Fruit fly (Drosophila melanogaster) whole organism, prepupa: ENCODE measurements around the gene sv.

Source experiments
- Blimp-1 ChIP-seq: fragments of 200-800 bp; sonication (Bioruptor generic); optimal IDR thresholded peaks from 3 replicates; lab custom pipeline; 2017; ENCODE audit warnings: missing biosample characterization, missing genetic modification characterization, mild to moderate bottlenecking, moderate library complexity, missing genetic modification reagents
- CG10631 ChIP-seq: fragments of 200-800 bp; sonication (Bioruptor generic); optimal IDR thresholded peaks from 2 replicates; lab custom pipeline; 2016; ENCODE audit warnings: missing biosample characterization, missing genetic modification characterization
- CG11294 ChIP-seq: fragments of 200-800 bp; sonication (Bioruptor generic); IDR thresholded peaks from 2 replicates; pipeline ENCODE4 v1.3.6; 2022; ENCODE audit warnings: missing biosample characterization, missing genetic modification characterization
- CG11902 ChIP-seq: fragments of 200-800 bp; sonication (Bioruptor generic); optimal IDR thresholded peaks from 3 replicates; lab custom pipeline; 2016; ENCODE audit warnings: missing biosample characterization, missing genetic modification characterization
- CG15336 ChIP-seq: fragments of 200-800 bp; sonication (Bioruptor generic); IDR thresholded peaks from 2 replicates; pipeline ENCODE4 v1.3.6; 2022; ENCODE audit warnings: missing biosample characterization, missing genetic modification characterization
- CG1621 ChIP-seq: fragments of 200-800 bp; sonication (Bioruptor generic); optimal IDR thresholded peaks from 3 replicates; lab custom pipeline; 2018; ENCODE audit warnings: missing biosample characterization, mild to moderate bottlenecking, missing genetic modification characterization
- CG16779 ChIP-seq: fragments of 200-800 bp; sonication (Bioruptor generic); optimal IDR thresholded peaks from 3 replicates; lab custom pipeline; 2017; ENCODE audit warnings: missing biosample characterization, mild to moderate bottlenecking, missing genetic modification characterization
- CG3032 ChIP-seq: fragments of 200-800 bp; optimal IDR thresholded peaks from 2 replicates; lab custom pipeline; 2019; ENCODE audit warnings: missing biosample characterization, mild to moderate bottlenecking, missing genetic modification characterization, moderate library complexity
- CG31627 ChIP-seq: fragments of 200-800 bp; sonication (Bioruptor generic); optimal IDR thresholded peaks from 3 replicates; lab custom pipeline; 2016; ENCODE audit warnings: missing biosample characterization, missing genetic modification characterization
- CG34406 ChIP-seq: fragments of 200-800 bp; sonication (Bioruptor generic); optimal IDR thresholded peaks from 3 replicates; lab custom pipeline; 2016; ENCODE audit warnings: missing biosample characterization, missing genetic modification characterization
- CG3919 ChIP-seq: fragments of 200-800 bp; sonication (Bioruptor generic); optimal IDR thresholded peaks from 3 replicates; lab custom pipeline; 2016; ENCODE audit warnings: missing biosample characterization, missing genetic modification characterization
- CG4318 ChIP-seq: fragments of 200-800 bp; sonication (Bioruptor generic); optimal IDR thresholded peaks from 3 replicates; lab custom pipeline; 2017; ENCODE audit warnings: missing biosample characterization, mild to moderate bottlenecking, missing genetic modification characterization
- CG6163 ChIP-seq: fragments of 200-800 bp; sonication (Bioruptor generic); IDR thresholded peaks from 3 replicates; pipeline ENCODE4 v1.3.6; 2022; ENCODE audit warnings: missing biosample characterization, missing genetic modification characterization
- CG6276 ChIP-seq: fragments of 200-800 bp; sonication (Bioruptor generic); optimal IDR thresholded peaks from 2 replicates; lab custom pipeline; 2017; ENCODE audit warnings: missing biosample characterization, mild to moderate bottlenecking, missing genetic modification characterization
- CG6854 ChIP-seq: fragments of 200-800 bp; sonication (Bioruptor generic); optimal IDR thresholded peaks from 2 replicates; lab custom pipeline; 2017; ENCODE audit warnings: missing biosample characterization, mild to moderate bottlenecking, missing genetic modification characterization
- CG8119 ChIP-seq: fragments of 200-800 bp; sonication (Bioruptor generic); IDR thresholded peaks from 3 replicates; pipeline ENCODE4 v1.3.6; 2022; ENCODE audit warnings: missing biosample characterization, missing genetic modification characterization
- CG8319 ChIP-seq: fragments of 200-800 bp; sonication (Bioruptor generic); optimal IDR thresholded peaks from 3 replicates; lab custom pipeline; 2016; ENCODE audit warnings: missing biosample characterization, missing genetic modification characterization
- Eip78C ChIP-seq: fragments of 200-800 bp; sonication (Bioruptor generic); peaks from one replicate; lab custom pipeline; 2016; ENCODE audit warnings: missing biosample characterization, missing genetic modification characterization
- Eip93F ChIP-seq: fragments of 200-800 bp; sonication (Bioruptor generic); optimal IDR thresholded peaks from 2 replicates; lab custom pipeline; 2016; ENCODE audit warnings: missing biosample characterization, mild to moderate bottlenecking, missing genetic modification characterization
- Ets21C ChIP-seq: fragments of 200-800 bp; sonication (Bioruptor generic); optimal IDR thresholded peaks from 3 replicates; lab custom pipeline; 2016; ENCODE audit warnings: missing biosample characterization, missing genetic modification characterization
- Gug ChIP-seq: fragments of 200-800 bp; sonication (Bioruptor generic); IDR thresholded peaks from 2 replicates; pipeline ENCODE4 v1.3.6; 2022; ENCODE audit warnings: missing biosample characterization, missing genetic modification characterization
- Hr38 ChIP-seq: sonication (Bioruptor generic); optimal IDR thresholded peaks from 2 replicates; lab custom pipeline; 2016; ENCODE audit warnings: missing biosample characterization, missing genetic modification characterization
- Hr39 ChIP-seq: fragments of 200-800 bp; sonication (Bioruptor generic); optimal IDR thresholded peaks from 2 replicates; lab custom pipeline; 2016; ENCODE audit warnings: missing biosample characterization, missing genetic modification characterization
- Hr4 ChIP-seq: fragments of 200-800 bp; sonication (Bioruptor generic); optimal IDR thresholded peaks from 3 replicates; lab custom pipeline; 2016; ENCODE audit warnings: missing biosample characterization, missing genetic modification characterization
- Lpt ChIP-seq: fragments of 200-800 bp; sonication (Bioruptor generic); optimal IDR thresholded peaks from 3 replicates; lab custom pipeline; 2016; ENCODE audit warnings: missing biosample characterization, missing genetic modification characterization
- OdsH ChIP-seq: fragments of 200-800 bp; sonication (Bioruptor generic); optimal IDR thresholded peaks from 3 replicates; lab custom pipeline; 2016; ENCODE audit warnings: missing biosample characterization, missing genetic modification characterization
- Sox102F ChIP-seq: fragments of 200-800 bp; sonication (Bioruptor generic); optimal IDR thresholded peaks from 2 replicates; lab custom pipeline; 2016; ENCODE audit warnings: missing biosample characterization, mild to moderate bottlenecking, missing genetic modification characterization
- Sox15 ChIP-seq: fragments of 200-800 bp; sonication (Bioruptor generic); optimal IDR thresholded peaks from 3 replicates; lab custom pipeline; 2016; ENCODE audit warnings: missing biosample characterization, missing genetic modification characterization
- acj6 ChIP-seq: fragments of 200-800 bp; sonication (Bioruptor generic); optimal IDR thresholded peaks from 3 replicates; lab custom pipeline; 2016; ENCODE audit warnings: missing biosample characterization, missing genetic modification characterization
- cyc ChIP-seq: fragments of 200-800 bp; sonication (Bioruptor generic); optimal IDR thresholded peaks from 3 replicates; lab custom pipeline; 2016; ENCODE audit warnings: missing biosample characterization, missing genetic modification characterization
- dac ChIP-seq: fragments of 200-800 bp; sonication (Bioruptor generic); optimal IDR thresholded peaks from 2 replicates; lab custom pipeline; 2017; ENCODE audit warnings: missing biosample characterization, mild to moderate bottlenecking, missing genetic modification characterization
- fd85E ChIP-seq: fragments of 200-800 bp; sonication (Bioruptor generic); optimal IDR thresholded peaks from 3 replicates; lab custom pipeline; 2016; ENCODE audit warnings: missing biosample characterization, missing genetic modification characterization
- fkh ChIP-seq: fragments of 200-800 bp; sonication (Bioruptor generic); optimal IDR thresholded peaks from 3 replicates; lab custom pipeline; 2017; ENCODE audit warnings: missing biosample characterization, mild to moderate bottlenecking, missing genetic modification characterization, moderate library complexity
- lz ChIP-seq: fragments of 200-800 bp; sonication (Bioruptor generic); optimal IDR thresholded peaks from 3 replicates; lab custom pipeline; 2016; ENCODE audit warnings: missing biosample characterization, missing genetic modification characterization
- pdm3 ChIP-seq: fragments of 200-800 bp; sonication (Bioruptor generic); optimal IDR thresholded peaks from 3 replicates; lab custom pipeline; 2016; ENCODE audit warnings: missing biosample characterization, missing genetic modification characterization
- svp ChIP-seq: fragments of 200-800 bp; sonication (Bioruptor generic); peaks from one replicate; lab custom pipeline; 2016; ENCODE audit warnings: missing biosample characterization, missing genetic modification characterization
- vri ChIP-seq: fragments of 200-800 bp; sonication (Bioruptor generic); optimal IDR thresholded peaks from 3 replicates; lab custom pipeline; 2016; ENCODE audit warnings: missing biosample characterization, mild to moderate bottlenecking, missing genetic modification characterization

sv gene

DNA sequence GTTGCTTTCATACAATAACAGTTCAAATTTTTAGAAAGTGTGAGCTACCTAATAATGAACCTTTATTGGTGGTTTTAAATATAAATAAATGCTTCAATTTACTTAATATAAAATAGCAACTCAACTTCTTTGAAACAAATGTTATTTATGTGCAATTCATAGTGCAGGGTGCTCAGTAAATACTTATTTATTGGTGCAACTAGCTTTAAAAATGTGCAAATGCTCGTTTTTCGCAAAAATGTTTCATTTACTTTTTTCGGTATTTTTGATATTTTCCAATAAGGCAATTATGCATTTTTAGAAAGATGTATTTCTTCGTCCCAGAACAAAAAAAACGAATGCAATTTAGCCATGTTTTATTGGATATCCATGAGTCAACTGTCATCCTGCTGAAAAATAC lies 56.1 kb downstream of the sv start:
- TF ChIP-seq Gug (GFP tag; lab: Robert Waterston, UW) (no peak), Lpt (no peak), vri (GFP tag; lab: Kevin White, UChicago) (no peak), CG6276 (GFP tag; lab: Kevin White, UChicago) (no peak), acj6 (GFP tag; lab: Kevin White, UChicago) (no peak), dac (GFP tag; lab: Kevin White, UChicago) (no peak), fkh (GFP tag; lab: Kevin White, UChicago) (no peak), CG6163 (GFP tag; lab: Robert Waterston, UW) (no peak), Eip78C (GFP tag; lab: Kevin White, UChicago) (no peak), CG10631 (no peak), CG3919 (GFP tag; lab: Kevin White, UChicago) (no peak), Hr39 (GFP tag; lab: Kevin White, UChicago) (no peak), Ets21C (GFP tag; lab: Kevin White, UChicago) (no peak)
- TF ChIP-seq, all 60 proteins: peak for 0

DNA sequence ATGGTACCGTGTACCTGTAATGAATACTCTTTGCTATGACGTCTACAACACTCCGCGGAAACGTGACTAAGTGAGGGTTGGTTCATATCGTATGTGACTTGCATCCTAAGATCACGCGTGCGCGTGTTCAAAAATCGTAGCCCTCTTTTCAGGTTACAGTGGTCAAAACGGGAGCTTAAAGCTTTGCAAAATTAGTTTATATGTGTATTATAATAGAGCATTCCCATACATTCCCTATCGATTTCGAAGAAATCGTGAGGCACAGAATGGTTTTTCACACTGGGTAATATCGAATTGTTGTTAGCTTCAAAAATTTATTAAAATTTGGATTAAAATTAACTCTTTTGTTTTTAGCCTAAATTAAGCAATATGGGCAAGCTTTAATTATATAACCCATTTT lies 57.9 kb downstream of the sv start:
- TF ChIP-seq fd85E (GFP tag; lab: Kevin White, UChicago) (no peak), CG8319 (GFP tag; lab: Kevin White, UChicago) (no peak), Hr4 (GFP tag; lab: Kevin White, UChicago) (no peak), Blimp-1 (GFP tag; lab: Kevin White, UChicago) (no peak), CG6854 (GFP tag; lab: Kevin White, UChicago) (no peak), lz (GFP tag; lab: Kevin White, UChicago) (peak; percentile 24), Gug (GFP tag; lab: Robert Waterston, UW) (no peak), pdm3 (GFP tag; lab: Kevin White, UChicago) (peak; percentile 4), CG15336 (GFP tag; lab: Robert Waterston, UW) (no peak), CG6163 (GFP tag; lab: Robert Waterston, UW) (no peak), CG16779 (no peak), CG34406 (GFP tag; lab: Kevin White, UChicago) (no peak), CG8119 (no peak), CG1621 (no peak), CG10631 (no peak), CG31627 (GFP tag; lab: Kevin White, UChicago) (peak; percentile 10), OdsH (GFP tag; lab: Kevin White, UChicago) (no peak), cyc (GFP tag; lab: Kevin White, UChicago) (no peak), Hr39 (GFP tag; lab: Kevin White, UChicago) (no peak), CG3919 (GFP tag; lab: Kevin White, UChicago) (no peak), Sox102F (GFP tag; lab: Kevin White, UChicago) (no peak), acj6 (GFP tag; lab: Kevin White, UChicago) (no peak), CG3032 (tag; lab: Kevin White, UChicago) (no peak)

DNA sequence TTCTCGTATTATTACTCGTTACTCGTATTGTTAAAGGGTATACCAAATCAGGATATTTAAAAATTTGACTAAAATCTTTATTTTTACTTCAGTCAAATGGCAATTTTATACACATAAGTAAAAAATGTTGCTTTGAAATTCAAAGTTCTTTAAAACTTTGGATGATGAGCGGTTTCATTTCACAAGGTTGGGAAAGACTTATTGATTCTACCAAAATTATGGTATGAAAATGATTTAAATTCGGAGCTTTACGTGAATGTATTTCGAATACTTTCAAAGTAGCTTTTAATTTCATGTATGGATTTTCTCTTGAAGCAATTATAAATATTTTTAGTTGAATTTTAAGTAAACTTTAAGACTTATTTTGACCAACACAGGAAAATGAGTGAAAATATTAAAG lies 58.6 kb downstream of the sv start, which contains the start of gene Kif3C:
Gene Kif3C (plus strand): TSS at position 301 of the 400 bp plus-strand sequence.
- TF ChIP-seq svp = no peak
- TF ChIP-seq CG11294 (GFP tag; lab: Robert Waterston, UW) = no peak
- TF ChIP-seq CG6854 (GFP tag; lab: Kevin White, UChicago) = no peak
- TF ChIP-seq Gug (GFP tag; lab: Robert Waterston, UW) = no peak
- TF ChIP-seq Sox102F (GFP tag; lab: Kevin White, UChicago) = no peak
- TF ChIP-seq Hr38 (GFP tag; lab: Kevin White, UChicago) = no peak
- no peak for TF ChIP-seq CG11902
- TF ChIP-seq Eip93F (GFP tag; lab: Kevin White, UChicago) = no peak

- no peak for TF ChIP-seq CG10631
- no peak for TF ChIP-seq CG4318 (GFP tag; lab: Kevin White, UChicago)
- no peak for TF ChIP-seq Sox15 (GFP tag; lab: Kevin White, UChicago)
- TF ChIP-seq CG3032 (tag; lab: Kevin White, UChicago) = no peak
- TF ChIP-seq CG11294 (GFP tag; lab: Robert Waterston, UW) = no peak
These were observed 59.5 kb downstream of the sv start for dm6 chr4:1147966-1148541.
